Fruit fly (Drosophila melanogaster) whole organism, wandering third instar larva: ENCODE results near the gene Tnpo.

Experiments
- Abd-B ChIP-seq: fragments of >200 bp; optimal IDR thresholded peaks from 2 replicates; lab custom pipeline; 2017; ENCODE audit warnings: missing biosample characterization, missing genetic modification characterization
- CG32264 ChIP-seq: fragments of 200-800 bp; sonication (Bioruptor generic); optimal IDR thresholded peaks from 2 replicates; lab custom pipeline; 2016; ENCODE audit warnings: missing biosample characterization, missing genetic modification characterization
- CG9705 ChIP-seq: fragments of 200-800 bp; sonication (Bioruptor generic); optimal IDR thresholded peaks from 2 replicates; lab custom pipeline; 2018; ENCODE audit warnings: missing biosample characterization, mild to moderate bottlenecking, missing genetic modification characterization
- CrebA ChIP-seq: fragments of 200-800 bp; sonication (Bioruptor generic); optimal IDR thresholded peaks from 2 replicates; lab custom pipeline; 2016; ENCODE audit warnings: missing biosample characterization, mild to moderate bottlenecking, missing genetic modification characterization, borderline replicate concordance
- Dfd ChIP-seq: fragments of >200 bp; optimal IDR thresholded peaks from 2 replicates; lab custom pipeline; 2017; ENCODE audit warnings: missing biosample characterization, missing genetic modification characterization
- Dif ChIP-seq: fragments of 200-275, 200-300 bp; sonication (Bioruptor generic); optimal IDR thresholded peaks from 2 replicates; lab custom pipeline; 2018; ENCODE audit warnings: missing biosample characterization, missing genetic modification characterization; ENCODE audit not compliant: partially characterized antibody
- GATAd ChIP-seq: sonication (Bioruptor generic); optimal IDR thresholded peaks from 2 replicates; lab custom pipeline; 2016; ENCODE audit warnings: missing biosample characterization, missing genetic modification characterization
- HLH106 ChIP-seq: fragments of 200-800 bp; optimal IDR thresholded peaks from 3 replicates; lab custom pipeline; 2019; ENCODE audit warnings: missing biosample characterization, mild to moderate bottlenecking, missing genetic modification characterization, moderate library complexity
- Hnf4 ChIP-seq: fragments of 200-800 bp; sonication (Bioruptor generic); optimal IDR thresholded peaks from 2 replicates; lab custom pipeline; 2016; ENCODE audit warnings: missing biosample characterization, mild to moderate bottlenecking, missing genetic modification characterization
- Hr78 ChIP-seq: fragments of >200 bp; optimal IDR thresholded peaks from 2 replicates; lab custom pipeline; 2017; ENCODE audit warnings: missing biosample characterization, missing genetic modification characterization
- Hr83 ChIP-seq: fragments of 200-300 bp; sonication (Bioruptor generic); optimal IDR thresholded peaks from 2 replicates; lab custom pipeline; 2016; ENCODE audit warnings: missing biosample characterization, mild to moderate bottlenecking, missing genetic modification characterization, moderate library complexity; ENCODE audit not compliant: poor library complexity, severe bottlenecking
- Jra ChIP-seq: sonication (Bioruptor generic); optimal IDR thresholded peaks from 2 replicates; lab custom pipeline; 2016; ENCODE audit warnings: missing biosample characterization, missing genetic modification characterization
- Mio ChIP-seq: sonication (Bioruptor generic); optimal IDR thresholded peaks from 2 replicates; lab custom pipeline; 2016; ENCODE audit warnings: missing biosample characterization, missing genetic modification characterization
- Myc ChIP-seq: fragments of >200 bp; optimal IDR thresholded peaks from 2 replicates; lab custom pipeline; 2017
- N ChIP-seq: fragments of >200 bp; optimal IDR thresholded peaks from 2 replicates; lab custom pipeline; 2018; ENCODE audit warnings: missing biosample characterization, missing external identifiers, missing genetic modification characterization
- OdsH ChIP-seq: fragments of 200-800 bp; sonication (Bioruptor generic); optimal IDR thresholded peaks from 2 replicates; lab custom pipeline; 2016; ENCODE audit warnings: missing biosample characterization, mild to moderate bottlenecking, missing genetic modification characterization
- Rel ChIP-seq, 2 experiments: fragments of 200-800 bp; sonication (Bioruptor generic) in 1 of 2; optimal IDR thresholded peaks; 2 replicates in 1 of 2; 3 replicates in 1 of 2; lab custom pipeline; 2016 to 2019; ENCODE audit warnings: mild to moderate bottlenecking in 2 of 2, missing biosample characterization in 2 of 2, missing genetic modification characterization in 2 of 2, moderate library complexity in 1 of 2
- Sp1 ChIP-seq: fragments of 200-800 bp; sonication (Bioruptor generic); optimal IDR thresholded peaks from 3 replicates; lab custom pipeline; 2019; ENCODE audit warnings: missing biosample characterization, mild to moderate bottlenecking, missing genetic modification characterization, moderate library complexity
- Vsx2 ChIP-seq: fragments of 200-300, 225-300 bp; sonication (Bioruptor generic); optimal IDR thresholded peaks from 2 replicates; lab custom pipeline; 2018; ENCODE audit warnings: missing biosample characterization, missing genetic modification characterization; ENCODE audit not compliant: partially characterized antibody
- br ChIP-seq: fragments of 200-800 bp; sonication (Bioruptor generic); optimal IDR thresholded peaks from 2 replicates; lab custom pipeline; 2016; ENCODE audit warnings: missing biosample characterization, missing genetic modification characterization
- brk ChIP-seq: fragments of 200-800 bp; sonication (Bioruptor generic); optimal IDR thresholded peaks from 2 replicates; lab custom pipeline; 2016; ENCODE audit warnings: missing biosample characterization, mild to moderate bottlenecking, missing genetic modification characterization
- dl ChIP-seq, 2 experiments: fragments of 175-275, 200-275 bp in 1 of 2; fragments of 200-275 bp in 1 of 2; sonication (Bioruptor generic); optimal IDR thresholded peaks; lab custom pipeline; 2018; ENCODE audit warnings: mild to moderate bottlenecking in 2 of 2, missing biosample characterization in 2 of 2, missing genetic modification characterization in 2 of 2, moderate library complexity in 2 of 2; ENCODE audit not compliant: partially characterized antibody in 2 of 2, insufficient read depth in 1 of 2
- dmrt93B ChIP-seq: fragments of 200-800 bp; sonication (Bioruptor generic); optimal IDR thresholded peaks from 2 replicates; lab custom pipeline; 2018; ENCODE audit warnings: missing biosample characterization, mild to moderate bottlenecking, missing genetic modification characterization
- dsf ChIP-seq: sonication (Bioruptor generic); optimal IDR thresholded peaks from 2 replicates; lab custom pipeline; 2016; ENCODE audit warnings: missing biosample characterization, missing genetic modification characterization, borderline replicate concordance
- ey ChIP-seq: fragments of 200-800 bp; sonication (Bioruptor generic); optimal IDR thresholded peaks from 2 replicates; lab custom pipeline; 2016; ENCODE audit warnings: missing biosample characterization, missing genetic modification characterization
- foxo ChIP-seq, 2 experiments: fragments of 200-800 bp; sonication (Bioruptor generic); optimal IDR thresholded peaks; 2 replicates in 1 of 2; 3 replicates in 1 of 2; lab custom pipeline; 2016 to 2017; ENCODE audit warnings: missing biosample characterization in 2 of 2, missing genetic modification characterization in 2 of 2
- fru ChIP-seq: fragments of 200-800 bp; sonication (Bioruptor generic); optimal IDR thresholded peaks from 3 replicates; lab custom pipeline; 2016; ENCODE audit warnings: missing biosample characterization, mild to moderate bottlenecking, missing genetic modification characterization
- h ChIP-seq: fragments of 200-800 bp; sonication (Bioruptor generic); optimal IDR thresholded peaks from 3 replicates; lab custom pipeline; 2016; ENCODE audit warnings: missing biosample characterization, mild to moderate bottlenecking, missing genetic modification characterization
- jim ChIP-seq: fragments of 175-275, 200-325 bp; sonication (Bioruptor generic); optimal IDR thresholded peaks from 2 replicates; lab custom pipeline; 2016; ENCODE audit warnings: missing biosample characterization, mild to moderate bottlenecking, missing genetic modification characterization
- lola ChIP-seq: fragments of >200 bp; optimal IDR thresholded peaks from 2 replicates; lab custom pipeline; 2017; ENCODE audit warnings: missing biosample characterization, missing genetic modification characterization
- pan ChIP-seq: fragments of >200 bp; optimal IDR thresholded peaks from 2 replicates; lab custom pipeline; 2017
- psq ChIP-seq: fragments of 200-800 bp; sonication (Bioruptor generic); optimal IDR thresholded peaks from 3 replicates; lab custom pipeline; 2017; ENCODE audit warnings: missing biosample characterization, mild to moderate bottlenecking, missing genetic modification characterization, moderate library complexity
- rgr ChIP-seq: fragments of 200-800 bp; sonication (Bioruptor generic); optimal IDR thresholded peaks from 3 replicates; lab custom pipeline; 2016; ENCODE audit warnings: missing biosample characterization, mild to moderate bottlenecking, missing genetic modification characterization
- sage ChIP-seq: fragments of 200-800 bp; sonication (Bioruptor generic); optimal IDR thresholded peaks from 2 replicates; lab custom pipeline; 2016; ENCODE audit warnings: missing biosample characterization, mild to moderate bottlenecking, missing genetic modification characterization
- sv ChIP-seq: fragments of 200-800 bp; sonication (Bioruptor generic); optimal IDR thresholded peaks from 3 replicates; lab custom pipeline; 2016; ENCODE audit warnings: missing biosample characterization, missing genetic modification characterization
- tai ChIP-seq: sonication (Bioruptor generic); optimal IDR thresholded peaks from 2 replicates; lab custom pipeline; 2016; ENCODE audit warnings: missing biosample characterization, missing genetic modification characterization
- usp ChIP-seq: fragments of >200 bp; optimal IDR thresholded peaks from 2 replicates; lab custom pipeline; 2017; ENCODE audit warnings: missing biosample characterization, missing genetic modification characterization
- woc ChIP-seq: sonication (Bioruptor generic); optimal IDR thresholded peaks from 2 replicates; lab custom pipeline; 2016; ENCODE audit warnings: missing biosample characterization, mild to moderate bottlenecking, missing genetic modification characterization

Gene Tnpo

dm6 chr3L:6192822-6193555, at the start of gene Tnpo, which contains the start of gene Sf3b6:
Gene Tnpo, plus strand, starts transcription at chr3L:6193480.
Gene Sf3b6, minus strand, starts transcription at chr3L:6193179.
- TF ChIP-seq Hnf4 (GFP tag; lab: Kevin White, UChicago) (peak; percentile 73), ey (peak; percentile 80), pan (lab: Kevin White, UChicago) (no peak), OdsH (GFP tag; lab: Kevin White, UChicago) (peak; percentile 80), Dif (GFP tag; lab: Kevin White, UChicago) (no peak), Hr83 (GFP tag; lab: Kevin White, UChicago) (peak; percentile 34), dmrt93B (peak; percentile 84), fru (no peak), CG9705 (peak; percentile 82), N (no peak), jim (GFP tag; lab: Kevin White, UChicago) (no peak), HLH106 (peak; percentile 91), Rel (GFP tag; optimal IDR thresholded peaks at IDR 0.05; lab: Kevin White, UChicago) (no peak), Rel (tag; optimal IDR thresholded peaks at IDR 0.05; lab: Kevin White, UChicago) (peak; percentile 26), CG32264 (no peak), Dfd (GFP tag; lab: Kevin White, UChicago) (no peak), sv (GFP tag; lab: Kevin White, UChicago) (peak; percentile 78), Jra (GFP tag; lab: Kevin White, UChicago) (peak; percentile 54), woc (peak; percentile 88), dl (GFP tag; optimal IDR thresholded peaks at IDR 0.05; lab: Kevin White, UChicago; ENCODE audit: insufficient read depth in 1 of 2, partially characterized antibody in 2 of 2) (no peak), brk (GFP tag; lab: Kevin White, UChicago) (no peak), br (GFP tag; lab: Kevin White, UChicago) (no peak), Sp1 (GFP tag; lab: Kevin White, UChicago) (peak; percentile 83), foxo (GFP tag; optimal IDR thresholded peaks at IDR 0.05; lab: Kevin White, UChicago) (peak in 1 of 2 experiments; percentile 88), lola (GFP tag; lab: Kevin White, UChicago) (no peak), rgr (peak; percentile 86), h (peak; percentile 87), CrebA (GFP tag; lab: Kevin White, UChicago) (no peak), usp (no peak), Myc (lab: Kevin White, UChicago) (peak; percentile 12), sage (GFP tag; lab: Kevin White, UChicago) (no peak), tai (GFP tag; lab: Kevin White, UChicago) (no peak), Mio (GFP tag; lab: Kevin White, UChicago) (no peak), Vsx2 (GFP tag; lab: Kevin White, UChicago) (no peak), Hr78 (no peak), GATAd (GFP tag; lab: Kevin White, UChicago) (no peak), psq (GFP tag; lab: Kevin White, UChicago) (peak; percentile 83), dsf (GFP tag; lab: Kevin White, UChicago) (peak; percentile 55), Abd-B (GFP tag; lab: Kevin White, UChicago) (no peak)

dm6 chr3L:6144769-6145220, 48.5 kb upstream of the Tnpo start, which contains the start of gene Lcp65Ac:
Gene Lcp65Ac, plus strand, starts transcription at chr3L:6144819.
- TF ChIP-seq CrebA (GFP tag; lab: Kevin White, UChicago) (no peak), Jra (GFP tag; lab: Kevin White, UChicago) (no peak), lola (GFP tag; lab: Kevin White, UChicago) (no peak), Hr78 (no peak), brk (GFP tag; lab: Kevin White, UChicago) (no peak), Hnf4 (GFP tag; lab: Kevin White, UChicago) (no peak), ey (no peak), rgr (no peak), woc (no peak), dmrt93B (no peak), Mio (GFP tag; lab: Kevin White, UChicago) (no peak), h (no peak), OdsH (GFP tag; lab: Kevin White, UChicago) (no peak)
